Fruit fly (Drosophila melanogaster): Measurements from ENCODE around the gene alphaTub85E.

- TF ChIP-seq EcR (GFP tag; optimal IDR thresholded peaks at IDR 0.05), result no peak
- no peak for TF ChIP-seq usp (GFP tag; optimal IDR thresholded peaks at IDR 0.05)
- TF ChIP-seq Dll (optimal IDR thresholded peaks at IDR 0.05), result no peak
- no peak for TF ChIP-seq psq (optimal IDR thresholded peaks at IDR 0.05)
- no peak for TF ChIP-seq pan (optimal IDR thresholded peaks at IDR 0.05)
- no peak for TF ChIP-seq CG8478 (optimal IDR thresholded peaks at IDR 0.05)
These were observed 30.2 kb upstream of the alphaTub85E start, which contains the start of the genes Snap24 and CG8478 for dm6 chr3R:9762955-9763931.

Data from whole organism.